Worm (Caenorhabditis elegans) whole organism, L1 larva: Measurements from ENCODE around the gene clec-160.
A peak's percentile ranks its signal among the peaks of the same experiment; 100 is the strongest.

Experiments used
- F16B12.6 ChIP-seq: fragments of 150-350 bp; optimal IDR thresholded peaks from 2 replicates; lab custom pipeline; 2014; ENCODE audit warnings: missing biosample characterization, missing genetic modification characterization
- Y116A8C.19 ChIP-seq: sonication (generic microtip); optimal IDR thresholded peaks from 2 replicates; lab custom pipeline; 2016; ENCODE audit warnings: missing compliant biosample characterization, missing genetic modification characterization, borderline replicate concordance
- aly-2 ChIP-seq: fragments of 150-350 bp; optimal IDR thresholded peaks from 2 replicates; lab custom pipeline; 2014; ENCODE audit warnings: missing biosample characterization, missing genetic modification characterization
- ama-1 ChIP-seq: fragments of 150-350 bp; optimal IDR thresholded peaks from 2 replicates; lab custom pipeline; 2014
- ceh-63 ChIP-seq: fragments of 200-800 bp; sonication (Bioruptor generic); optimal IDR thresholded peaks from 2 replicates; lab custom pipeline; 2018; ENCODE audit warnings: mild to moderate bottlenecking, missing genetic modification characterization, missing compliant biosample characterization
- ceh-8 ChIP-seq: fragments of 200-800 bp; sonication (Bioruptor generic); optimal IDR thresholded peaks from 2 replicates; lab custom pipeline; 2018; ENCODE audit warnings: mild to moderate bottlenecking, missing genetic modification characterization, moderate library complexity, missing compliant biosample characterization
- ceh-82 ChIP-seq, 3 experiments: fragments of 150-350 bp in 1 of 3; sonication (generic microtip) in 2 of 3; optimal IDR thresholded peaks; 2 replicates each; lab custom pipeline; 2014 to 2017; ENCODE audit warnings: missing biosample characterization in 3 of 3, missing genetic modification characterization in 3 of 3
- ceh-88 ChIP-seq: fragments of 200-800 bp; sonication (Bioruptor generic); IDR thresholded peaks from 2 replicates; pipeline ENCODE4 v1.3.6; 2022; ENCODE audit warnings: missing genetic modification characterization, missing compliant biosample characterization
- ceh-90 ChIP-seq: sonication (generic microtip); optimal IDR thresholded peaks from 2 replicates; lab custom pipeline; 2016; ENCODE audit warnings: missing genetic modification characterization, missing compliant biosample characterization
- dsc-1 ChIP-seq: sonication (generic microtip); optimal IDR thresholded peaks from 2 replicates; lab custom pipeline; 2016; ENCODE audit warnings: mild to moderate bottlenecking, missing genetic modification characterization, missing compliant biosample characterization
- efl-1 ChIP-seq, 4 experiments: fragments of 150-350 bp; optimal IDR thresholded peaks in 3 of 4; peaks in 1 of 4; 1 replicate in 1 of 4; 2 replicates in 3 of 4; lab custom pipeline; 2014; ENCODE audit warnings: missing biosample characterization in 2 of 4, missing genetic modification characterization in 2 of 4, missing genetic modification reagents in 2 of 4
- egl-13 ChIP-seq: sonication (generic microtip); optimal IDR thresholded peaks from 2 replicates; lab custom pipeline; 2016; ENCODE audit warnings: missing genotype, missing genetic modification reagents, missing genetic modification characterization, missing compliant biosample characterization
- elt-2 ChIP-seq: sonication (generic microtip); optimal IDR thresholded peaks from 2 replicates; lab custom pipeline; 2016; ENCODE audit warnings: missing genetic modification characterization, mild to moderate bottlenecking, inconsistent platforms, missing compliant biosample characterization, missing genetic modification reagents
- ets-5 ChIP-seq: fragments of 200-800 bp; sonication (Bioruptor generic); IDR thresholded peaks from 2 replicates; pipeline ENCODE4 v1.3.6; 2022; ENCODE audit warnings: missing genetic modification characterization, missing compliant biosample characterization
- fkh-10 ChIP-seq: sonication (generic microtip); optimal IDR thresholded peaks from 2 replicates; lab custom pipeline; 2017; ENCODE audit warnings: missing biosample characterization, missing genetic modification reagents, missing genetic modification characterization
- fkh-4 ChIP-seq: sonication (generic microtip); optimal IDR thresholded peaks from 2 replicates; lab custom pipeline; 2016; ENCODE audit warnings: missing compliant biosample characterization, missing genetic modification characterization, borderline replicate concordance
- fos-1 ChIP-seq: fragments of 150-350 bp; optimal IDR thresholded peaks from 2 replicates; lab custom pipeline; 2014; ENCODE audit warnings: missing biosample characterization, missing genetic modification characterization
- grh-1 ChIP-seq: fragments of 200-800 bp; sonication (Bioruptor generic); IDR thresholded peaks from 2 replicates; pipeline ENCODE4 v1.3.6; 2022; ENCODE audit warnings: missing genetic modification reagents, missing genetic modification characterization, missing compliant biosample characterization
- hlh-17 ChIP-seq: fragments of 200-800 bp; sonication (Bioruptor generic); optimal IDR thresholded peaks from 2 replicates; lab custom pipeline; 2018; ENCODE audit warnings: missing genetic modification characterization, mild to moderate bottlenecking, missing compliant biosample characterization, moderate library complexity, borderline replicate concordance
- hlh-4 ChIP-seq: sonication (generic microtip); optimal IDR thresholded peaks from 2 replicates; lab custom pipeline; 2016; ENCODE audit warnings: mild to moderate bottlenecking, missing genetic modification characterization, missing compliant biosample characterization
- hpl-2 ChIP-seq: fragments of 150-350 bp; optimal IDR thresholded peaks from 2 replicates; lab custom pipeline; 2014; ENCODE audit warnings: missing biosample characterization, missing genetic modification reagents, missing genetic modification characterization
- irx-1 ChIP-seq: sonication (generic microtip); optimal IDR thresholded peaks from 2 replicates; lab custom pipeline; 2016; ENCODE audit warnings: missing genetic modification characterization, missing compliant biosample characterization
- jun-1 ChIP-seq: fragments of 150-350 bp; optimal IDR thresholded peaks from 2 replicates; lab custom pipeline; 2014; ENCODE audit warnings: missing biosample characterization, missing genetic modification reagents, missing genetic modification characterization
- lin-14 ChIP-seq: fragments of 200-800 bp; sonication (Bioruptor generic); optimal IDR thresholded peaks from 2 replicates; lab custom pipeline; 2018; ENCODE audit warnings: mild to moderate bottlenecking, missing genetic modification characterization, moderate library complexity, missing compliant biosample characterization
- lin-35 ChIP-seq, 2 experiments: fragments of 150-350 bp; optimal IDR thresholded peaks; 2 replicates each; lab custom pipeline; 2014; ENCODE audit warnings: missing biosample characterization in 2 of 2, missing genetic modification characterization in 2 of 2, missing genetic modification reagents in 2 of 2
- lir-3 ChIP-seq: sonication (generic microtip); optimal IDR thresholded peaks from 2 replicates; lab custom pipeline; 2016; ENCODE audit warnings: mild to moderate bottlenecking, missing genetic modification characterization, moderate library complexity, missing compliant biosample characterization; ENCODE audit not compliant: poor library complexity
- lsy-2 ChIP-seq, 2 experiments: fragments of 150-350 bp; optimal IDR thresholded peaks; 2 replicates each; lab custom pipeline; 2014; ENCODE audit warnings: missing biosample characterization in 2 of 2, missing genetic modification characterization in 2 of 2
- mab-9 ChIP-seq: fragments of 200-800 bp; sonication (Bioruptor generic); IDR thresholded peaks from 2 replicates; pipeline ENCODE4 v1.3.6; 2022; ENCODE audit warnings: missing genetic modification reagents, missing genetic modification characterization, missing compliant biosample characterization
- mef-2 ChIP-seq: fragments of 150-350 bp; optimal IDR thresholded peaks from 2 replicates; lab custom pipeline; 2014; ENCODE audit warnings: missing biosample characterization, missing genetic modification characterization
- mep-1 ChIP-seq: fragments of 150-350 bp; optimal IDR thresholded peaks from 2 replicates; lab custom pipeline; 2014; ENCODE audit warnings: missing biosample characterization, missing genetic modification characterization
- nhr-11 ChIP-seq: fragments of 150-350 bp; optimal IDR thresholded peaks from 2 replicates; lab custom pipeline; 2014; ENCODE audit warnings: missing biosample characterization, missing genetic modification characterization
- nhr-12 ChIP-seq: sonication (generic microtip); optimal IDR thresholded peaks from 2 replicates; lab custom pipeline; 2017; ENCODE audit warnings: missing biosample characterization, missing genetic modification characterization
- nhr-19 ChIP-seq: fragments of 200-800 bp; sonication (Bioruptor generic); conservative IDR thresholded peaks from 2 replicates; pipeline ENCODE4 v1.3.6; 2022; ENCODE audit warnings: missing genetic modification characterization, missing compliant biosample characterization
- nhr-20 ChIP-seq: sonication (generic microtip); optimal IDR thresholded peaks from 2 replicates; lab custom pipeline; 2016; ENCODE audit warnings: mild to moderate bottlenecking, missing genetic modification characterization, missing compliant biosample characterization
- nhr-237 ChIP-seq: fragments of 150-350 bp; optimal IDR thresholded peaks from 2 replicates; lab custom pipeline; 2014; ENCODE audit warnings: missing biosample characterization, missing genetic modification characterization
- nhr-28 ChIP-seq: fragments of 150-350 bp; optimal IDR thresholded peaks from 2 replicates; lab custom pipeline; 2014; ENCODE audit warnings: missing biosample characterization, missing genetic modification characterization
- nhr-77 ChIP-seq: fragments of 150-350 bp; optimal IDR thresholded peaks from 2 replicates; lab custom pipeline; 2014; ENCODE audit warnings: missing biosample characterization, missing genetic modification characterization
- nhr-85 ChIP-seq: sonication (generic microtip); peaks from one replicate; lab custom pipeline; 2016; ENCODE audit warnings: missing genetic modification characterization, inconsistent platforms, missing compliant biosample characterization
- pag-3 ChIP-seq: sonication (generic microtip); optimal IDR thresholded peaks from 2 replicates; lab custom pipeline; 2017; ENCODE audit warnings: missing genetic modification characterization, mild to moderate bottlenecking, missing compliant biosample characterization, antibody characterized with exemption, borderline replicate concordance; ENCODE audit not compliant: insufficient read depth
- pax-3 ChIP-seq: fragments of 200-800 bp; sonication (Bioruptor generic); optimal IDR thresholded peaks from 2 replicates; lab custom pipeline; 2018; ENCODE audit warnings: mild to moderate bottlenecking, missing genetic modification characterization, moderate library complexity, missing compliant biosample characterization
- pqm-1 ChIP-seq: sonication (generic microtip); optimal IDR thresholded peaks from 3 replicates; lab custom pipeline; 2017; ENCODE audit warnings: missing biosample characterization, missing genetic modification characterization
- skn-1 ChIP-seq: fragments of 150-350 bp; optimal IDR thresholded peaks from 2 replicates; lab custom pipeline; 2014; ENCODE audit warnings: missing biosample characterization, missing genetic modification characterization
- snpc-4 ChIP-seq: fragments of 150-350 bp; optimal IDR thresholded peaks from 2 replicates; lab custom pipeline; 2014; ENCODE audit warnings: missing biosample characterization, missing genetic modification characterization
- snu-23 ChIP-seq: sonication (generic microtip); optimal IDR thresholded peaks from 2 replicates; lab custom pipeline; 2016; ENCODE audit warnings: missing genetic modification characterization, missing compliant biosample characterization
- sox-4 ChIP-seq: sonication (generic microtip); optimal IDR thresholded peaks from 2 replicates; lab custom pipeline; 2016; ENCODE audit warnings: missing genetic modification characterization, missing compliant biosample characterization
- sptf-1 ChIP-seq: fragments of 150-350 bp; optimal IDR thresholded peaks from 2 replicates; lab custom pipeline; 2014; ENCODE audit warnings: missing biosample characterization, missing genetic modification characterization
- sup-37 ChIP-seq: fragments of 200-800 bp; sonication (Bioruptor generic); optimal IDR thresholded peaks from 2 replicates; lab custom pipeline; 2018; ENCODE audit warnings: mild to moderate bottlenecking, missing genetic modification characterization, missing compliant biosample characterization
- swsn-7 ChIP-seq: sonication (generic microtip); optimal IDR thresholded peaks from 2 replicates; lab custom pipeline; 2016; ENCODE audit warnings: missing genetic modification characterization, missing compliant biosample characterization
- tbx-2 ChIP-seq: sonication (generic microtip); optimal IDR thresholded peaks from 2 replicates; lab custom pipeline; 2016; ENCODE audit warnings: missing genetic modification characterization, missing compliant biosample characterization
- unc-30 ChIP-seq: sonication (generic microtip); optimal IDR thresholded peaks from 2 replicates; lab custom pipeline; 2017; ENCODE audit warnings: missing biosample characterization, missing genetic modification characterization
- vab-15 ChIP-seq: sonication (generic microtip); optimal IDR thresholded peaks from 2 replicates; lab custom pipeline; 2017; ENCODE audit warnings: missing genotype, mild to moderate bottlenecking, missing genetic modification characterization, missing compliant biosample characterization
- zag-1 ChIP-seq: fragments of 150-350 bp; optimal IDR thresholded peaks from 2 replicates; lab custom pipeline; 2014; ENCODE audit warnings: missing biosample characterization, missing genetic modification characterization
- zip-4 ChIP-seq: fragments of 200-800 bp; sonication (Bioruptor generic); optimal IDR thresholded peaks from 2 replicates; lab custom pipeline; 2018; ENCODE audit warnings: mild to moderate bottlenecking, missing genetic modification characterization, moderate library complexity, missing compliant biosample characterization
- ztf-4 ChIP-seq: fragments of 150-350 bp; optimal IDR thresholded peaks from 2 replicates; lab custom pipeline; 2014; ENCODE audit warnings: missing biosample characterization, missing genetic modification characterization

Gene clec-160

DNA sequence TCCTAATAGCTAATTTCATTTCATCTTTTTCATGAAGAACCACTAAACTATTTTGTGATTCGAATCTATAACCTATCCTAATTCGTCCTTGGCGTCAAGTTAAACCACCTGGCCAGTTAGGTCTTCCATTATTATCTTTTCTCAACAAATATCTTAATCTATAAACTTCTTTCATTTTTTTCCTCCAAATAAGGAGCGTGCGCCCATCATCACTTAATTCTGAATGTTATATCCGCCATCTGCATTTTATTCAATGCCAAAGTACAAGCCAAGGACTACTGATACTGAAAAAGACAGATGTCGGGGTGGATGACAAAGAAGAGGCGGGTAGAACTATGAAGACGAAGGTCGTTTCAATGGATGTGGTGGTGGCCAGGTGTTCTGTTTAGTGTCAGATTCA, 46.9 kb downstream of the clec-160 start:
- TF ChIP-seq ceh-82 (tag; optimal IDR thresholded peaks at IDR 0.05; lab: Kevin White, UChicago) (no peak), zip-4 (GFP tag; lab: Kevin White, UChicago) (no peak), sup-37 (GFP tag; lab: Kevin White, UChicago) (no peak), ceh-63 (GFP tag; lab: Kevin White, UChicago) (no peak), snu-23 (GFP tag; lab: Kevin White, UChicago) (peak; percentile 6), tbx-2 (tag; lab: Kevin White, UChicago) (no peak), nhr-12 (no peak), jun-1 (no peak), fkh-10 (GFP tag; lab: Kevin White, UChicago) (no peak), mep-1 (tag; lab: Kevin White, UChicago) (peak; percentile 56), pax-3 (tag; lab: Kevin White, UChicago) (no peak), hlh-4 (tag; lab: Kevin White, UChicago) (no peak), aly-2 (tag; lab: Kevin White, UChicago) (no peak), ceh-8 (GFP tag; lab: Kevin White, UChicago) (no peak), Y116A8C.19 (no peak), mab-9 (GFP tag; lab: Robert Waterston, UW) (no peak), skn-1 (tag; lab: Kevin White, UChicago) (no peak), fos-1 (no peak), nhr-11 (tag; lab: Kevin White, UChicago) (no peak), hpl-2 (no peak), nhr-77 (no peak), swsn-7 (tag; lab: Kevin White, UChicago) (no peak), fkh-4 (no peak), elt-2 (no peak), sptf-1 (tag; lab: Kevin White, UChicago) (no peak), efl-1 (optimal IDR thresholded peaks at IDR 0.05; lab: Kevin White, UChicago) (no peak), efl-1 (GFP tag; optimal IDR thresholded peaks at IDR 0.05 in 1 of 2; lab: Kevin White, UChicago) (peak in 1 of 2 experiments; percentile 0), mef-2 (tag; lab: Kevin White, UChicago) (no peak), lsy-2 (tag; optimal IDR thresholded peaks at IDR 0.05; lab: Kevin White, UChicago) (peak in 1 of 2 experiments; percentile 18), egl-13 (no peak), nhr-28 (no peak), snpc-4 (tag; lab: Kevin White, UChicago) (no peak), zag-1 (tag; lab: Kevin White, UChicago) (no peak), vab-15 (tag; lab: Kevin White, UChicago) (no peak), ama-1 (lab: Kevin White, UChicago) (no peak), ets-5 (GFP tag; lab: Robert Waterston, UW) (no peak), unc-30 (tag; lab: Kevin White, UChicago) (no peak), nhr-19 (GFP tag; lab: Robert Waterston, UW) (no peak), lir-3 (no peak), grh-1 (GFP tag; lab: Robert Waterston, UW) (no peak), sox-4 (no peak), irx-1 (tag; lab: Kevin White, UChicago) (no peak), lin-14 (GFP tag; lab: Kevin White, UChicago) (peak; percentile 63), nhr-20 (no peak), ceh-88 (GFP tag; lab: Robert Waterston, UW) (no peak), nhr-237 (tag; lab: Kevin White, UChicago) (no peak), ceh-90 (no peak), nhr-85 (tag; lab: Kevin White, UChicago) (peak; percentile 79), ztf-4 (no peak), hlh-17 (GFP tag; lab: Kevin White, UChicago) (no peak), lin-35 (GFP tag; optimal IDR thresholded peaks at IDR 0.05; lab: Kevin White, UChicago) (no peak), F16B12.6 (no peak), dsc-1 (no peak), pqm-1 (tag; lab: Kevin White, UChicago) (no peak), pag-3 (tag; lab: Kevin White, UChicago) (no peak)
